4 worm cellular contexts compared by ENCODE assay signal in the genomic region with DNA sequence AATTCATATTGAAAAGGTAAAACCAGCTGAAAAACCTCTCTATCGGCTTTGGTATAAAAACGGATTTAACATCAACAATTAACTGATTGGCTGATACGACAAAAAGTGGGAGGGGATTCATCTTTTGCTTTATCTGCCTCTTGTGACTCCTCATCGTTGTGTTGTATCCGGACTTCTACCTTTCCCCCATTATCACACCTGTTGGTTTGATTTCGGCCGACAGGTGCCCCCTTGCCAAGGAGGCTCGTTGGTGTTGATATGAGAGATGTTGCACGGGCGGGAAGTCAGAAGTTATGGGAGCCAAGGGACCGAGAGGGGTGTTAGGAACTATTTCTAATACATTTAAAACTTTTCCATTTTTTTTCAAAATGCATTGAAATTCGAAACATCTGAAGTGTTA.
A peak's percentile ranks its signal among the peaks of the same experiment; 100 is the strongest.
TF ChIP-seq lines count a peak whose summit lies in the region.

No protein-coding gene starts in this region.

TF ChIP-seq in whole organism, L1 larva, 84 proteins besides CTCF, POLR2A, EP300 and RAD21:
- TF ChIP-seq ceh-8 (GFP tag; optimal IDR thresholded peaks at IDR 0.05; lab: Kevin White, UChicago) (no peak), rnt-1 (tag; optimal IDR thresholded peaks at IDR 0.05; lab: Kevin White, UChicago) (peak; percentile 54), ceh-90 (tag; optimal IDR thresholded peaks at IDR 0.05; lab: Kevin White, UChicago) (no peak), aha-1 (tag; optimal IDR thresholded peaks at IDR 0.05; lab: Kevin White, UChicago) (no peak)

TF ChIP-seq in whole organism, L3 larva, 47 proteins besides CTCF, POLR2A, EP300 and RAD21:
- TF ChIP-seq nhr-12 (tag; optimal IDR thresholded peaks at IDR 0.05; lab: Kevin White, UChicago) (no peak), tbx-2 (tag; optimal IDR thresholded peaks at IDR 0.05; lab: Kevin White, UChicago) (no peak), nfya-1 (tag; optimal IDR thresholded peaks at IDR 0.05; lab: Kevin White, UChicago; ENCODE audit: insufficient read depth) (peak; percentile 28), nhr-28 (tag; optimal IDR thresholded peaks at IDR 0.05; lab: Kevin White, UChicago) (no peak), ceh-9 (tag; optimal IDR thresholded peaks at IDR 0.05; lab: Kevin White, UChicago) (no peak), ama-1 (optimal IDR thresholded peaks at IDR 0.05; lab: Kevin White, UChicago) (no peak), fkh-10 (GFP tag; optimal IDR thresholded peaks at IDR 0.05; lab: Kevin White, UChicago) (no peak)

TF ChIP-seq in whole organism, late embryonic, 69 proteins besides CTCF, POLR2A, EP300 and RAD21:
- TF ChIP-seq tbx-7 (tag; optimal IDR thresholded peaks at IDR 0.05; lab: Kevin White, UChicago) (no peak), unc-55 (GFP tag; optimal IDR thresholded peaks at IDR 0.05; lab: Kevin White, UChicago) (peak; percentile 57)

TF ChIP-seq in whole organism, mixed stage, embryonic, 35 proteins besides CTCF, POLR2A, EP300 and RAD21:
- TF ChIP-seq unc-39 (tag; optimal IDR thresholded peaks at IDR 0.05; lab: Kevin White, UChicago) (no peak), flh-1 (GFP tag; optimal IDR thresholded peaks at IDR 0.05; lab: Kevin White, UChicago) (no peak), hlh-1 (tag; optimal IDR thresholded peaks at IDR 0.05; lab: Kevin White, UChicago) (peak; percentile 80), ceh-43 (GFP tag; optimal IDR thresholded peaks at IDR 0.05; lab: Kevin White, UChicago) (no peak), unc-120 (tag; optimal IDR thresholded peaks at IDR 0.05; lab: Kevin White, UChicago; ENCODE audit: poor library complexity, severe bottlenecking) (peak; percentile 44), cnd-1 (tag; optimal IDR thresholded peaks at IDR 0.05; lab: Kevin White, UChicago) (no peak)
